Worm (Caenorhabditis elegans): ENCODE measurements around the gene C50A2.3.

DNA sequence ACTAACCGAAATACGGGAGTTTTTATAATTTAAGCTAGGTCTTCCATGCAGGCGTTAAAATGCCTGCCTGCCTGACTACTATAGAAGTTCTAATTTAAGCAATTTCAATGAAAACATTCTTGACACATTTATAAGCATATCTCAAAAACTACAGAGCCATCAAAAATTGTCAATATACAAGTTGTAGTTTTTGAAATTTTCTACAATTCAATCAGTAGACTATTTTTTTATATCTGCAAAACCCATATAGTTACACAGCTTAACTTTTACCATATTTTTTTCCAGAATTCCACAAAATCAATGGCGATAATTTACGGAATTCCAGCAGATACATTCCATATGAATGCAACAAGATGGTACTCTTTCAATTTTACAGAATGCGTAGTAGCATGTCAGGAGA, 5.3 kb upstream of the C50A2.3 start, which contains the start of gene C50A2.7:
- TF ChIP-seq egl-27 (tag; optimal IDR thresholded peaks at IDR 0.05), result no peak
- no peak for TF ChIP-seq snpc-4 (tag; optimal IDR thresholded peaks at IDR 0.05)
- no peak for TF ChIP-seq lsy-2 (tag; optimal IDR thresholded peaks at IDR 0.05)
- no peak for TF ChIP-seq fos-1 (tag; optimal IDR thresholded peaks at IDR 0.05)
- TF ChIP-seq ztf-4 (tag; optimal IDR thresholded peaks at IDR 0.05), result no peak
- TF ChIP-seq lin-13 (GFP tag; optimal IDR thresholded peaks at IDR 0.05), result no peak
- TF ChIP-seq fkh-4 (tag; optimal IDR thresholded peaks at IDR 0.05; ENCODE audit: borderline replicate concordance), result no peak
- no peak for TF ChIP-seq mdl-1 (tag; optimal IDR thresholded peaks at IDR 0.05)
